Worm (Caenorhabditis elegans): ENCODE measurements around the gene fbxc-47.

DNA sequence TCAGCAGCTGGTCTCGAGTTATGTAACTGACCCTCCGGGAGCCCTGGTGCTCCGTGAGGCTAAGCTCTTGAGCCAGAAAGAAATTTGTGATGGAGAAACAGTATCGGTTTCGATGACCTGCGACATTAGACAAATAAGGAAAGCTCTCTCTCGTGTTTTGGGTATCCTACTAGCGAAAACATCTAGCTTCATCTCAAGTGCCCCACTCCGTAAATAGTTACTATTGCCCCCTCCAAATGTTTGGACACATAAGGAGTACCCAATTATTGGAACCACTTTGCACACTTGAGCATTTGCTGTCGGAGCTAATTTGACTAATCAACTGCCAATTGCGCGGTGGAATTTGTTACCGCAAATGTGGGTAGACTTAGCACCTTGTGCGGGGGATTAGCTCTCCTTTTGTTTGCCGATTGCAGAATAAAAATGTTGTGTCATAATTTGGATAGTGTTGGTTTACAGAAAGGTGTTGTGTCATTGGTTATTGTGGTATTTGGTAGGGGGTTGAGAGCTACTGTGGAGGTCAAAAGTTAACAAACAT, 41.2 kb upstream of the fbxc-47 start:
- no peak for TF ChIP-seq zag-1 (tag; optimal IDR thresholded peaks at IDR 0.05)
- TF ChIP-seq egl-27 (tag; optimal IDR thresholded peaks at IDR 0.05) = no peak
- no peak for TF ChIP-seq lsy-2 (tag; optimal IDR thresholded peaks at IDR 0.05)
- no peak for TF ChIP-seq ama-1 (optimal IDR thresholded peaks at IDR 0.05)
- TF ChIP-seq fos-1 (tag; optimal IDR thresholded peaks at IDR 0.05) = no peak
- TF ChIP-seq nhr-6 (tag; optimal IDR thresholded peaks at IDR 0.05) = no peak
- no peak for TF ChIP-seq zip-11 (GFP tag; IDR thresholded peaks at IDR 0.05)
- no peak for TF ChIP-seq daf-16 (GFP tag; optimal IDR thresholded peaks at IDR 0.05)
- no peak for TF ChIP-seq daf-16 (tag; optimal IDR thresholded peaks at IDR 0.05)
- no peak for TF ChIP-seq nhr-25 (tag; optimal IDR thresholded peaks at IDR 0.05; ENCODE audit: borderline replicate concordance, insufficient read depth)
- no peak for TF ChIP-seq hlh-11 (tag; optimal IDR thresholded peaks at IDR 0.05)
- no peak for TF ChIP-seq lin-13 (GFP tag; optimal IDR thresholded peaks at IDR 0.05)
